Fruit fly (Drosophila melanogaster) whole organism, embryonic: Measurements from ENCODE around the gene ova.
A peak's percentile ranks its signal among the peaks of the same experiment; 100 is the strongest.

Experiments used
- B-H2 ChIP-seq: fragments of 200-800 bp; sonication (Bioruptor generic); optimal IDR thresholded peaks from 2 replicates; lab custom pipeline; 2018; ENCODE audit warnings: missing biosample characterization, mild to moderate bottlenecking, missing genetic modification characterization
- Bteb2 ChIP-seq: fragments of 200-800 bp; sonication (Bioruptor generic); optimal IDR thresholded peaks from 2 replicates; lab custom pipeline; 2016; ENCODE audit warnings: missing biosample characterization, missing genetic modification characterization
- CG1024 ChIP-seq: fragments of 200-800 bp; sonication (Bioruptor generic); IDR thresholded peaks from 2 replicates; pipeline ENCODE4 v1.3.6; 2022; ENCODE audit warnings: missing biosample characterization, missing genetic modification characterization
- CG11093 ChIP-seq: fragments of 200-800 bp; sonication (Bioruptor generic); IDR thresholded peaks from 3 replicates; pipeline ENCODE4 v1.3.6; 2022; ENCODE audit warnings: missing biosample characterization, missing genetic modification characterization
- CG12155 ChIP-seq: fragments of 200-800 bp; sonication (Bioruptor generic); optimal IDR thresholded peaks from 3 replicates; lab custom pipeline; 2016; ENCODE audit warnings: missing biosample characterization, missing genetic modification characterization
- CG13624 ChIP-seq: fragments of 200-800 bp; sonication (Bioruptor generic); optimal IDR thresholded peaks from 2 replicates; lab custom pipeline; 2016; ENCODE audit warnings: missing biosample characterization, missing genetic modification characterization
- CG15479 ChIP-seq: fragments of 200-800 bp; sonication (Bioruptor generic); optimal IDR thresholded peaks from 3 replicates; lab custom pipeline; 2019; ENCODE audit warnings: missing biosample characterization, mild to moderate bottlenecking, missing genetic modification characterization, moderate library complexity
- CG17361 ChIP-seq: fragments of 200-800 bp; sonication (Bioruptor generic); IDR thresholded peaks from 3 replicates; pipeline ENCODE4 v1.3.6; 2022; ENCODE audit warnings: missing biosample characterization, missing genetic modification characterization
- CG18262 ChIP-seq: fragments of 200-800 bp; optimal IDR thresholded peaks from 3 replicates; lab custom pipeline; 2019; ENCODE audit warnings: missing biosample characterization, mild to moderate bottlenecking, missing genetic modification characterization, moderate library complexity
- CG2199 ChIP-seq: fragments of 200-800 bp; sonication (Bioruptor generic); IDR thresholded peaks from 3 replicates; pipeline ENCODE4 v1.3.6; 2022; ENCODE audit warnings: missing biosample characterization, missing genetic modification characterization
- CG2889 ChIP-seq: fragments of 200-800 bp; sonication (Bioruptor generic); IDR thresholded peaks from 3 replicates; pipeline ENCODE4 v1.3.6; 2022; ENCODE audit warnings: missing biosample characterization, missing genetic modification characterization
- CG31365 ChIP-seq: fragments of 200-800 bp; sonication (Bioruptor generic); optimal IDR thresholded peaks from 2 replicates; lab custom pipeline; 2018; ENCODE audit warnings: missing biosample characterization, mild to moderate bottlenecking, missing genetic modification characterization
- CG3847 ChIP-seq: fragments of 200-800 bp; sonication (Bioruptor generic); IDR thresholded peaks from 2 replicates; pipeline ENCODE4 v1.3.6; 2022; ENCODE audit warnings: missing biosample characterization, missing genetic modification characterization
- CG42726 ChIP-seq: fragments of 200-800 bp; sonication (Bioruptor generic); IDR thresholded peaks from 2 replicates; pipeline ENCODE4 v1.3.6; 2022; ENCODE audit warnings: missing biosample characterization, missing genetic modification characterization; ENCODE audit not compliant: partially characterized antibody
- CG4404 ChIP-seq: fragments of 200-800 bp; sonication (Bioruptor generic); IDR thresholded peaks from 2 replicates; pipeline ENCODE4 v1.3.6; 2022; ENCODE audit warnings: missing biosample characterization, missing genetic modification characterization
- CG5245 ChIP-seq: fragments of 200-800 bp; sonication (Bioruptor generic); optimal IDR thresholded peaks from 3 replicates; lab custom pipeline; 2016; ENCODE audit warnings: missing biosample characterization, missing genetic modification characterization
- CG5953 ChIP-seq: fragments of 200-800 bp; sonication (Bioruptor generic); IDR thresholded peaks from 2 replicates; pipeline ENCODE4 v1.3.6; 2022; ENCODE audit warnings: missing biosample characterization, missing genetic modification characterization
- CG6654 ChIP-seq: fragments of 200-800 bp; sonication (Bioruptor generic); optimal IDR thresholded peaks from 2 replicates; lab custom pipeline; 2017; ENCODE audit warnings: missing biosample characterization, mild to moderate bottlenecking, missing genetic modification characterization
- CG7372 ChIP-seq: fragments of 200-800 bp; sonication (Bioruptor generic); IDR thresholded peaks from 2 replicates; pipeline ENCODE4 v1.3.6; 2022; ENCODE audit warnings: missing biosample characterization, missing genetic modification characterization
- CG7928 ChIP-seq: fragments of 200-800 bp; sonication (Bioruptor generic); optimal IDR thresholded peaks from 2 replicates; lab custom pipeline; 2017; ENCODE audit warnings: missing biosample characterization, mild to moderate bottlenecking, missing genetic modification characterization
- CG8944 ChIP-seq: fragments of 200-800 bp; sonication (Bioruptor generic); optimal IDR thresholded peaks from 3 replicates; lab custom pipeline; 2016; ENCODE audit warnings: missing biosample characterization, missing genetic modification characterization
- Dad ChIP-seq: fragments of 200-800 bp; sonication (Bioruptor generic); optimal IDR thresholded peaks from 3 replicates; lab custom pipeline; 2016; ENCODE audit warnings: missing biosample characterization, missing genetic modification characterization
- Dp ChIP-seq: fragments of 200-800 bp; sonication (Bioruptor generic); optimal IDR thresholded peaks from 2 replicates; lab custom pipeline; 2018; ENCODE audit warnings: missing biosample characterization, mild to moderate bottlenecking, missing genetic modification characterization, moderate library complexity
- E2f1 ChIP-seq: fragments of 200-800 bp; sonication (Bioruptor generic); IDR thresholded peaks from 2 replicates; pipeline ENCODE4 v1.3.6; 2022; ENCODE audit warnings: missing biosample characterization, missing genetic modification characterization
- GATAe ChIP-seq: fragments of 200-800 bp; sonication (Bioruptor generic); conservative IDR thresholded peaks from 2 replicates; pipeline ENCODE4 v1.3.6; 2022; ENCODE audit warnings: missing biosample characterization, missing genetic modification characterization
- H2.0 ChIP-seq: fragments of 200-800 bp; sonication (Bioruptor generic); IDR thresholded peaks from 2 replicates; pipeline ENCODE4 v1.3.6; 2022; ENCODE audit warnings: missing biosample characterization, missing genetic modification characterization
- Hey ChIP-seq: fragments of 200-800 bp; sonication (Bioruptor generic); optimal IDR thresholded peaks from 3 replicates; lab custom pipeline; 2018; ENCODE audit warnings: missing biosample characterization, mild to moderate bottlenecking, missing genetic modification characterization
- Hmx ChIP-seq: fragments of 200-800 bp; sonication (Bioruptor generic); optimal IDR thresholded peaks from 2 replicates; lab custom pipeline; 2016; ENCODE audit warnings: missing biosample characterization, missing genetic modification characterization
- MESR4 ChIP-seq: fragments of 200-800 bp; sonication (Bioruptor generic); optimal IDR thresholded peaks from 2 replicates; lab custom pipeline; 2018; ENCODE audit warnings: missing biosample characterization, mild to moderate bottlenecking, missing genetic modification characterization, moderate library complexity
- MTF-1 ChIP-seq: fragments of 200-800 bp; sonication (Bioruptor generic); optimal IDR thresholded peaks from 2 replicates; lab custom pipeline; 2018; ENCODE audit warnings: missing biosample characterization, mild to moderate bottlenecking, missing genetic modification characterization, borderline replicate concordance
- Mrtf ChIP-seq: fragments of 200-800 bp; sonication (Bioruptor generic); IDR thresholded peaks from 3 replicates; pipeline ENCODE4 v1.3.6; 2022; ENCODE audit warnings: missing biosample characterization, missing genetic modification characterization
- Ptx1 ChIP-seq: fragments of 200-800 bp; sonication (Bioruptor generic); IDR thresholded peaks from 2 replicates; pipeline ENCODE4 v1.3.6; 2022; ENCODE audit warnings: missing biosample characterization, missing genetic modification characterization
- cas ChIP-seq: fragments of 200-800 bp; sonication (Bioruptor generic); IDR thresholded peaks from 2 replicates; pipeline ENCODE4 v1.3.6; 2022; ENCODE audit warnings: missing biosample characterization, missing genetic modification characterization
- dm ChIP-seq: fragments of 200-800 bp; sonication (Bioruptor generic); optimal IDR thresholded peaks from 3 replicates; lab custom pipeline; 2016; ENCODE audit warnings: missing biosample characterization, missing genetic modification characterization
- dmrt11E ChIP-seq: fragments of 200-800 bp; sonication (Bioruptor generic); optimal IDR thresholded peaks from 3 replicates; lab custom pipeline; 2018; ENCODE audit warnings: missing biosample characterization, mild to moderate bottlenecking, missing genetic modification characterization, moderate library complexity
- emc ChIP-seq: fragments of 200-800 bp; sonication (Bioruptor generic); optimal IDR thresholded peaks from 2 replicates; lab custom pipeline; 2016; ENCODE audit warnings: missing biosample characterization, missing genetic modification characterization
- gfzf ChIP-seq: fragments of 200-800 bp; sonication (Bioruptor generic); optimal IDR thresholded peaks from 2 replicates; lab custom pipeline; 2016; ENCODE audit warnings: missing biosample characterization, mild to moderate bottlenecking, missing genetic modification characterization, moderate library complexity
- grau ChIP-seq: fragments of 200-800 bp; optimal IDR thresholded peaks from 3 replicates; lab custom pipeline; 2019; ENCODE audit warnings: missing biosample characterization, mild to moderate bottlenecking, missing genetic modification characterization, moderate library complexity
- gt ChIP-seq: fragments of 200-800 bp; sonication (Bioruptor generic); IDR thresholded peaks from 2 replicates; pipeline ENCODE4 v1.3.6; 2022; ENCODE audit warnings: missing biosample characterization, missing genetic modification characterization
- h ChIP-seq: fragments of >200 bp; optimal IDR thresholded peaks from 2 replicates; lab custom pipeline; 2017
- jumu ChIP-seq: fragments of 200-800 bp; sonication (Bioruptor generic); optimal IDR thresholded peaks from 3 replicates; lab custom pipeline; 2016; ENCODE audit warnings: missing biosample characterization, missing genetic modification characterization
- phol ChIP-seq: fragments of 200-800 bp; sonication (Bioruptor generic); optimal IDR thresholded peaks from 3 replicates; lab custom pipeline; 2018; ENCODE audit warnings: missing biosample characterization, mild to moderate bottlenecking, missing genetic modification characterization, moderate library complexity
- pzg ChIP-seq: fragments of 200-800 bp; sonication (Bioruptor generic); optimal IDR thresholded peaks from 3 replicates; lab custom pipeline; 2018; ENCODE audit warnings: missing biosample characterization, mild to moderate bottlenecking, missing genetic modification characterization, moderate library complexity
- sens ChIP-seq: fragments of 200-800 bp; sonication (Bioruptor generic); peaks from one replicate; lab custom pipeline; 2016; ENCODE audit warnings: missing biosample characterization, missing genetic modification characterization
- stc ChIP-seq: fragments of 200-800 bp; sonication (Bioruptor generic); IDR thresholded peaks from 2 replicates; pipeline ENCODE4 v1.3.6; 2022; ENCODE audit warnings: missing biosample characterization, missing genetic modification characterization
- tgo ChIP-seq: fragments of 200-800 bp; sonication (Bioruptor generic); IDR thresholded peaks from 3 replicates; pipeline ENCODE4 v1.3.6; 2022; ENCODE audit warnings: missing biosample characterization, missing genetic modification characterization
- tio ChIP-seq: fragments of 200-800 bp; sonication (Bioruptor generic); optimal IDR thresholded peaks from 2 replicates; lab custom pipeline; 2017; ENCODE audit warnings: missing biosample characterization, missing genetic modification characterization, inconsistent platforms
- trh ChIP-seq: fragments of 200-800 bp; sonication (Bioruptor generic); optimal IDR thresholded peaks from 2 replicates; lab custom pipeline; 2016; ENCODE audit warnings: missing biosample characterization, missing genetic modification characterization
- tx ChIP-seq: fragments of 200-800 bp; sonication (Bioruptor generic); optimal IDR thresholded peaks from 2 replicates; lab custom pipeline; 2016; ENCODE audit warnings: missing biosample characterization, missing genetic modification characterization
- usp ChIP-seq: fragments of >200 bp; optimal IDR thresholded peaks from 2 replicates; lab custom pipeline; 2017; ENCODE audit warnings: missing biosample characterization, missing genetic modification characterization
- vfl ChIP-seq: fragments of 200-800 bp; sonication (Bioruptor generic); optimal IDR thresholded peaks from 2 replicates; lab custom pipeline; 2016; ENCODE audit warnings: missing biosample characterization, missing genetic modification characterization
- wdn ChIP-seq: fragments of 200-800 bp; sonication (Bioruptor generic); IDR thresholded peaks from 2 replicates; pipeline ENCODE4 v1.3.6; 2022; ENCODE audit warnings: missing biosample characterization, missing genetic modification characterization

ova gene

DNA sequence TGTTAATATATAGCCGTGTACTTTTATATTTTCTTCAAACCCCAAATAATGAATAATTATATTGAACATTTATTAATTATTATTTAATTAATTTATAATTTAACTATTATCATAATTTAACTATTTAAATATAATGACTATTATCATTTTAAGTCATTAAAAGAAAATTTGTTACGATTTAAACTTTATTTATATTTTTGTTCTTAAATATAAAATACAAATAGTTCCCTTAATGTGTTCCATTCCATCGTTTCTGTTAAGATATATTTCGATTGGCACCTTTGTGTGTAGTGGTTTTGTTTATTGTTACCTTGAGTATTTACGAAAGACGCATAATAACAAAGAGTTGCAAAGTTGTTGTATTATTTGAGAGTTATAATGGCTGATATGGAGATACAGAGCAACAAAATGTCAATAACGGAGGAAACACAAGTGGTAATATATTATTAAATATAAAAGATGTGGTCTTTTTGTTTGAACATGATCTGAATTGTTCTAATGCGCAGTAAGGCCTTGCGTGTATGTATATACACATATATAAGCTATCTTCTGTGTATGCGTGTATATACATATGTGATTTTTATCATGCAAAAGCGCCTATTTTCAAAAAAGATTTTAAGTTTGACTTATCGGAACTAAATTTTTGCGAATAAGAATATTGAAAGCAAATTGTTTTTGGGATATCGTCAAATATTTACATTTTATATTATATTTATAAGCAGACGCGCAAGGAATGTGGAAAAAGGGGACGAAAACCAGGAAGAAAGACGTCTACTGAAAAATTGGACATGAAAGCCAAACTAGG is 32.5 kb upstream of the ova start, which contains the start of gene REPTOR-BP (continued):
- TF ChIP-seq dmrt11E: no peak
- no peak for TF ChIP-seq phol (tag; lab: Kevin White, UChicago)
- no peak for TF ChIP-seq tio
- no peak for TF ChIP-seq CG5245 (GFP tag; lab: Kevin White, UChicago)
- TF ChIP-seq gfzf (GFP tag; lab: Kevin White, UChicago): no peak
- TF ChIP-seq Dad (GFP tag; lab: Kevin White, UChicago): no peak
- TF ChIP-seq CG11093: no peak
- no peak for TF ChIP-seq CG2199 (GFP tag; lab: Robert Waterston, UW)
- TF ChIP-seq Hmx (GFP tag; lab: Kevin White, UChicago): no peak
- TF ChIP-seq E2f1 (GFP tag; lab: Robert Waterston, UW): no peak
- no peak for TF ChIP-seq CG12155 (GFP tag; lab: Kevin White, UChicago)
- no peak for TF ChIP-seq stc
- peak; percentile 82 for TF ChIP-seq CG13624 (GFP tag; lab: Kevin White, UChicago)
- TF ChIP-seq emc: no peak
- TF ChIP-seq vfl (GFP tag; lab: Kevin White, UChicago): no peak
- TF ChIP-seq dm: no peak
- TF ChIP-seq CG15479: no peak
- no peak for TF ChIP-seq wdn (GFP tag; lab: Robert Waterston, UW)
- TF ChIP-seq CG6654: no peak
- TF ChIP-seq usp: no peak
- TF ChIP-seq Dp (GFP tag; lab: Kevin White, UChicago): peak; percentile 41
- TF ChIP-seq CG5953 (GFP tag; lab: Robert Waterston, UW): no peak
- no peak for TF ChIP-seq grau (tag; lab: Kevin White, UChicago)
- no peak for TF ChIP-seq tgo (GFP tag; lab: Robert Waterston, UW)
- peak; percentile 83 for TF ChIP-seq MESR4
- no peak for TF ChIP-seq cas (GFP tag; lab: Robert Waterston, UW)
- TF ChIP-seq Mrtf (GFP tag; lab: Robert Waterston, UW): no peak
- TF ChIP-seq CG2889 (GFP tag; lab: Robert Waterston, UW): no peak
- no peak for TF ChIP-seq CG31365 (tag; lab: Kevin White, UChicago)
- no peak for TF ChIP-seq Hey (tag; lab: Kevin White, UChicago)
- TF ChIP-seq GATAe (GFP tag; lab: Robert Waterston, UW): no peak
- TF ChIP-seq MTF-1: no peak
- no peak for TF ChIP-seq CG7372 (GFP tag; lab: Robert Waterston, UW)
- TF ChIP-seq gt (GFP tag; lab: Robert Waterston, UW): no peak
- TF ChIP-seq Ptx1 (GFP tag; lab: Robert Waterston, UW): no peak
- TF ChIP-seq CG8944: no peak
- no peak for TF ChIP-seq CG4404
- TF ChIP-seq jumu (GFP tag; lab: Kevin White, UChicago): no peak
- TF ChIP-seq tx (GFP tag; lab: Kevin White, UChicago): no peak
- no peak for TF ChIP-seq trh (GFP tag; lab: Kevin White, UChicago)
- TF ChIP-seq CG1024 (GFP tag; lab: Robert Waterston, UW): peak; percentile 28; the same call in 1 of the 2 replicates
- peak; percentile 59 for TF ChIP-seq sens (GFP tag; lab: Kevin White, UChicago)
- TF ChIP-seq H2.0 (GFP tag; lab: Robert Waterston, UW): no peak
- no peak for TF ChIP-seq h
- peak; percentile 22 for TF ChIP-seq pzg (GFP tag; lab: Kevin White, UChicago)
- no peak for TF ChIP-seq CG7928
- peak; percentile 22; the same call in 1 of the 3 replicates for TF ChIP-seq CG17361
- TF ChIP-seq Bteb2 (GFP tag; lab: Kevin White, UChicago): no peak
- no peak for TF ChIP-seq CG3847
- peak; percentile 0 for TF ChIP-seq CG18262
- TF ChIP-seq B-H2 (GFP tag; lab: Kevin White, UChicago): no peak
- TF ChIP-seq CG42726 (GFP tag; lab: Robert Waterston, UW): no peak
